Fruit fly (Drosophila melanogaster) whole organism, wandering third instar larva: Measurements from ENCODE around the gene Pdp.
A peak's percentile ranks its signal among the peaks of the same experiment; 100 is the strongest.

Experiments used
- OdsH ChIP-seq: fragments of 200-800 bp; sonication (Bioruptor generic); optimal IDR thresholded peaks from 2 replicates; lab custom pipeline; 2016; ENCODE audit warnings: missing biosample characterization, mild to moderate bottlenecking, missing genetic modification characterization
- Sp1 ChIP-seq: fragments of 200-800 bp; sonication (Bioruptor generic); optimal IDR thresholded peaks from 3 replicates; lab custom pipeline; 2019; ENCODE audit warnings: missing biosample characterization, mild to moderate bottlenecking, missing genetic modification characterization, moderate library complexity
- ey ChIP-seq: fragments of 200-800 bp; sonication (Bioruptor generic); optimal IDR thresholded peaks from 2 replicates; lab custom pipeline; 2016; ENCODE audit warnings: missing biosample characterization, missing genetic modification characterization
- h ChIP-seq: fragments of 200-800 bp; sonication (Bioruptor generic); optimal IDR thresholded peaks from 3 replicates; lab custom pipeline; 2016; ENCODE audit warnings: missing biosample characterization, mild to moderate bottlenecking, missing genetic modification characterization
- sage ChIP-seq: fragments of 200-800 bp; sonication (Bioruptor generic); optimal IDR thresholded peaks from 2 replicates; lab custom pipeline; 2016; ENCODE audit warnings: missing biosample characterization, mild to moderate bottlenecking, missing genetic modification characterization
- sv ChIP-seq: fragments of 200-800 bp; sonication (Bioruptor generic); optimal IDR thresholded peaks from 3 replicates; lab custom pipeline; 2016; ENCODE audit warnings: missing biosample characterization, missing genetic modification characterization
- usp ChIP-seq: fragments of >200 bp; optimal IDR thresholded peaks from 2 replicates; lab custom pipeline; 2017; ENCODE audit warnings: missing biosample characterization, missing genetic modification characterization

- peak; percentile 82 for TF ChIP-seq OdsH (GFP tag; lab: Kevin White, UChicago)
- peak; percentile 81 for TF ChIP-seq sv (GFP tag; lab: Kevin White, UChicago)
- peak; percentile 80 for TF ChIP-seq Sp1 (GFP tag; lab: Kevin White, UChicago)
- TF ChIP-seq ey, result peak; percentile 79
- TF ChIP-seq h (GFP tag; lab: Kevin White, UChicago), result peak; percentile 89
- peak; percentile 5 for TF ChIP-seq sage
- no peak for TF ChIP-seq usp (GFP tag; lab: Kevin White, UChicago)
These were observed 34.1 kb downstream of the Pdp start for dm6 chrX:7700239-7700793.
